Fruit fly (Drosophila melanogaster) whole organism, prepupa: ENCODE data around the gene BTBD9.

Source experiments
- CG10669 ChIP-seq: fragments of 200-800 bp; sonication (Bioruptor generic); optimal IDR thresholded peaks from 3 replicates; lab custom pipeline; 2018; ENCODE audit warnings: missing biosample characterization, mild to moderate bottlenecking, missing genetic modification characterization, moderate library complexity
- CG11762 ChIP-seq: fragments of 200-800 bp; sonication (Bioruptor generic); optimal IDR thresholded peaks from 3 replicates; lab custom pipeline; 2016; ENCODE audit warnings: missing biosample characterization, missing genetic modification characterization; ENCODE audit not compliant: insufficient read depth
- CG11902 ChIP-seq: fragments of 200-800 bp; sonication (Bioruptor generic); optimal IDR thresholded peaks from 3 replicates; lab custom pipeline; 2016; ENCODE audit warnings: missing biosample characterization, missing genetic modification characterization
- CG1621 ChIP-seq: fragments of 200-800 bp; sonication (Bioruptor generic); optimal IDR thresholded peaks from 3 replicates; lab custom pipeline; 2018; ENCODE audit warnings: missing biosample characterization, mild to moderate bottlenecking, missing genetic modification characterization
- CG16779 ChIP-seq: fragments of 200-800 bp; sonication (Bioruptor generic); optimal IDR thresholded peaks from 3 replicates; lab custom pipeline; 2017; ENCODE audit warnings: missing biosample characterization, mild to moderate bottlenecking, missing genetic modification characterization
- CG3032 ChIP-seq: fragments of 200-800 bp; optimal IDR thresholded peaks from 2 replicates; lab custom pipeline; 2019; ENCODE audit warnings: missing biosample characterization, mild to moderate bottlenecking, missing genetic modification characterization, moderate library complexity
- CG32006 ChIP-seq: fragments of 200-800 bp; sonication (Bioruptor generic); optimal IDR thresholded peaks from 3 replicates; lab custom pipeline; 2017; ENCODE audit warnings: missing biosample characterization, mild to moderate bottlenecking, missing genetic modification characterization
- CG6163 ChIP-seq: fragments of 200-800 bp; sonication (Bioruptor generic); IDR thresholded peaks from 3 replicates; pipeline ENCODE4 v1.3.6; 2022; ENCODE audit warnings: missing biosample characterization, missing genetic modification characterization
- CG6276 ChIP-seq: fragments of 200-800 bp; sonication (Bioruptor generic); optimal IDR thresholded peaks from 2 replicates; lab custom pipeline; 2017; ENCODE audit warnings: missing biosample characterization, mild to moderate bottlenecking, missing genetic modification characterization
- CG6808 ChIP-seq: fragments of 200-800 bp; sonication (Bioruptor generic); optimal IDR thresholded peaks from 3 replicates; lab custom pipeline; 2017; ENCODE audit warnings: missing biosample characterization, missing genetic modification characterization, mild to moderate bottlenecking, moderate library complexity, missing genetic modification reagents
- CG6854 ChIP-seq: fragments of 200-800 bp; sonication (Bioruptor generic); optimal IDR thresholded peaks from 2 replicates; lab custom pipeline; 2017; ENCODE audit warnings: missing biosample characterization, mild to moderate bottlenecking, missing genetic modification characterization
- CG7368 ChIP-seq: fragments of 200-800 bp; sonication (Bioruptor generic); optimal IDR thresholded peaks from 3 replicates; lab custom pipeline; 2016; ENCODE audit warnings: missing biosample characterization, missing genetic modification characterization
- CG8119 ChIP-seq: fragments of 200-800 bp; sonication (Bioruptor generic); IDR thresholded peaks from 3 replicates; pipeline ENCODE4 v1.3.6; 2022; ENCODE audit warnings: missing biosample characterization, missing genetic modification characterization
- CG8319 ChIP-seq: fragments of 200-800 bp; sonication (Bioruptor generic); optimal IDR thresholded peaks from 3 replicates; lab custom pipeline; 2016; ENCODE audit warnings: missing biosample characterization, missing genetic modification characterization
- CG8632 ChIP-seq: fragments of 200-800 bp; sonication (Bioruptor generic); optimal IDR thresholded peaks from 3 replicates; lab custom pipeline; 2016; ENCODE audit warnings: missing biosample characterization, missing genetic modification characterization
- CG9139 ChIP-seq: fragments of 200-800 bp; sonication (Bioruptor generic); optimal IDR thresholded peaks from 3 replicates; lab custom pipeline; 2017; ENCODE audit warnings: missing biosample characterization, mild to moderate bottlenecking, missing genetic modification characterization
- Eip78C ChIP-seq: fragments of 200-800 bp; sonication (Bioruptor generic); peaks from one replicate; lab custom pipeline; 2016; ENCODE audit warnings: missing biosample characterization, missing genetic modification characterization
- Eip93F ChIP-seq: fragments of 200-800 bp; sonication (Bioruptor generic); optimal IDR thresholded peaks from 2 replicates; lab custom pipeline; 2016; ENCODE audit warnings: missing biosample characterization, mild to moderate bottlenecking, missing genetic modification characterization
- Ets21C ChIP-seq: fragments of 200-800 bp; sonication (Bioruptor generic); optimal IDR thresholded peaks from 3 replicates; lab custom pipeline; 2016; ENCODE audit warnings: missing biosample characterization, missing genetic modification characterization
- Gug ChIP-seq: fragments of 200-800 bp; sonication (Bioruptor generic); IDR thresholded peaks from 2 replicates; pipeline ENCODE4 v1.3.6; 2022; ENCODE audit warnings: missing biosample characterization, missing genetic modification characterization
- Hr38 ChIP-seq: sonication (Bioruptor generic); optimal IDR thresholded peaks from 2 replicates; lab custom pipeline; 2016; ENCODE audit warnings: missing biosample characterization, missing genetic modification characterization
- Hr4 ChIP-seq: fragments of 200-800 bp; sonication (Bioruptor generic); optimal IDR thresholded peaks from 3 replicates; lab custom pipeline; 2016; ENCODE audit warnings: missing biosample characterization, missing genetic modification characterization
- Lpt ChIP-seq: fragments of 200-800 bp; sonication (Bioruptor generic); optimal IDR thresholded peaks from 3 replicates; lab custom pipeline; 2016; ENCODE audit warnings: missing biosample characterization, missing genetic modification characterization
- Met ChIP-seq: fragments of 200-800 bp; sonication (Bioruptor generic); optimal IDR thresholded peaks from 3 replicates; lab custom pipeline; 2016; ENCODE audit warnings: missing biosample characterization, missing genetic modification characterization
- OdsH ChIP-seq: fragments of 200-800 bp; sonication (Bioruptor generic); optimal IDR thresholded peaks from 3 replicates; lab custom pipeline; 2016; ENCODE audit warnings: missing biosample characterization, missing genetic modification characterization
- Smox ChIP-seq: fragments of 200-800 bp; sonication (Bioruptor generic); optimal IDR thresholded peaks from 3 replicates; lab custom pipeline; 2016; ENCODE audit warnings: missing biosample characterization, missing genetic modification characterization
- Sox14 ChIP-seq: fragments of 200-800 bp; sonication (Bioruptor generic); optimal IDR thresholded peaks from 3 replicates; lab custom pipeline; 2016; ENCODE audit warnings: missing biosample characterization, missing genetic modification characterization
- Sox15 ChIP-seq: fragments of 200-800 bp; sonication (Bioruptor generic); optimal IDR thresholded peaks from 3 replicates; lab custom pipeline; 2016; ENCODE audit warnings: missing biosample characterization, missing genetic modification characterization
- achi ChIP-seq: fragments of 200-800 bp; sonication (Bioruptor generic); optimal IDR thresholded peaks from 3 replicates; lab custom pipeline; 2016; ENCODE audit warnings: missing biosample characterization, missing genetic modification characterization
- acj6 ChIP-seq: fragments of 200-800 bp; sonication (Bioruptor generic); optimal IDR thresholded peaks from 3 replicates; lab custom pipeline; 2016; ENCODE audit warnings: missing biosample characterization, missing genetic modification characterization
- cyc ChIP-seq: fragments of 200-800 bp; sonication (Bioruptor generic); optimal IDR thresholded peaks from 3 replicates; lab custom pipeline; 2016; ENCODE audit warnings: missing biosample characterization, missing genetic modification characterization
- dsx ChIP-seq: fragments of 200-800 bp; optimal IDR thresholded peaks from 3 replicates; lab custom pipeline; 2019; ENCODE audit warnings: missing biosample characterization, mild to moderate bottlenecking, missing genetic modification characterization, moderate library complexity; ENCODE audit not compliant: poor library complexity, severe bottlenecking
- eg ChIP-seq: fragments of 200-800 bp; sonication (Bioruptor generic); IDR thresholded peaks from 3 replicates; pipeline ENCODE4 v1.3.6; 2022; ENCODE audit warnings: missing biosample characterization, missing genetic modification characterization
- esn ChIP-seq: fragments of 200-800 bp; sonication (Bioruptor generic); optimal IDR thresholded peaks from 2 replicates; lab custom pipeline; 2016; ENCODE audit warnings: missing biosample characterization, mild to moderate bottlenecking, missing genetic modification characterization, moderate library complexity
- fd59A ChIP-seq: fragments of 200-800 bp; sonication (Bioruptor generic); optimal IDR thresholded peaks from 2 replicates; lab custom pipeline; 2017; ENCODE audit warnings: missing biosample characterization, mild to moderate bottlenecking, missing genetic modification characterization, missing genetic modification reagents
- fkh ChIP-seq: fragments of 200-800 bp; sonication (Bioruptor generic); optimal IDR thresholded peaks from 3 replicates; lab custom pipeline; 2017; ENCODE audit warnings: missing biosample characterization, mild to moderate bottlenecking, missing genetic modification characterization, moderate library complexity
- lz ChIP-seq: fragments of 200-800 bp; sonication (Bioruptor generic); optimal IDR thresholded peaks from 3 replicates; lab custom pipeline; 2016; ENCODE audit warnings: missing biosample characterization, missing genetic modification characterization
- pdm3 ChIP-seq: fragments of 200-800 bp; sonication (Bioruptor generic); optimal IDR thresholded peaks from 3 replicates; lab custom pipeline; 2016; ENCODE audit warnings: missing biosample characterization, missing genetic modification characterization
- salr ChIP-seq, 2 experiments: fragments of 200-800 bp; sonication (Bioruptor generic); optimal IDR thresholded peaks; 3 replicates each; lab custom pipeline; 2016 to 2018; ENCODE audit warnings: missing biosample characterization in 2 of 2, missing genetic modification characterization in 2 of 2, mild to moderate bottlenecking in 1 of 2
- spab ChIP-seq: fragments of 200-800 bp; sonication (Bioruptor generic); optimal IDR thresholded peaks from 2 replicates; lab custom pipeline; 2017; ENCODE audit warnings: missing biosample characterization, mild to moderate bottlenecking, missing genetic modification characterization, missing genetic modification reagents
- ss ChIP-seq, 2 experiments: fragments of 200-800 bp; sonication (Bioruptor generic); optimal IDR thresholded peaks; 2 replicates in 1 of 2; 3 replicates in 1 of 2; lab custom pipeline; 2017 to 2018; ENCODE audit warnings: mild to moderate bottlenecking in 2 of 2, missing biosample characterization in 2 of 2, missing genetic modification characterization in 2 of 2, moderate library complexity in 1 of 2
- topi ChIP-seq: fragments of 200-800 bp; sonication (Bioruptor generic); optimal IDR thresholded peaks from 3 replicates; lab custom pipeline; 2016; ENCODE audit warnings: missing biosample characterization, missing genetic modification characterization
- vri ChIP-seq: fragments of 200-800 bp; sonication (Bioruptor generic); optimal IDR thresholded peaks from 3 replicates; lab custom pipeline; 2016; ENCODE audit warnings: missing biosample characterization, mild to moderate bottlenecking, missing genetic modification characterization

BTBD9 gene

DNA sequence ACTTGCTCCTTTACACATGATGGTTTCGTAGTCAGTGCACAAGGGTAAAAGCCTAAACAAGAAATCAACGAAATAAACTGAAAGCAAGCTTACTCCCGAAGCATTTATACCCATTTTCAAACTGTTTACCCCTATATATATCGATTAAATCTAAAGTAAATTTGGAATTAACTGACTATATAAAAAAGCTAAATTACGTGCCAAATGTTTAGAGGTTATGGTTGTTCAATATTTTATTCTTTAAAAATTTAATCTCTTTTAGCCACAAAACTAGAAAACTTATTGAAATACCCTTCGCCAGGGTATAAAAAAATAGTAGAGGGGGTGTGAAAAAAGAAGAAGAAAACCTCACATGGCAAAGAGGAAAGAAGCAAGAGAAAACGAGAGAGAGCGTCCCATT is 36.5 kb upstream of the BTBD9 start (continued):
- TF ChIP-seq CG6163 (GFP tag; lab: Robert Waterston, UW) (0 out of 3 replicates have a peak, but pooled peaks have one; percentile 18), Hr4 (GFP tag; lab: Kevin White, UChicago) (peak; percentile 28), CG10669 (GFP tag; lab: Kevin White, UChicago) (peak; percentile 42), CG8632 (GFP tag; lab: Kevin White, UChicago) (peak; percentile 14), CG32006 (peak; percentile 44), Ets21C (GFP tag; lab: Kevin White, UChicago) (no peak), cyc (GFP tag; lab: Kevin White, UChicago) (peak; percentile 11), Eip78C (GFP tag; lab: Kevin White, UChicago) (peak; percentile 81), CG8119 (GFP tag; lab: Robert Waterston, UW) (peak; percentile 35; the same call in 1 of the 3 replicates), dsx (peak; percentile 32), achi (peak; percentile 45), Hr38 (no peak), CG3032 (tag; lab: Kevin White, UChicago) (peak; percentile 30), Lpt (GFP tag; lab: Kevin White, UChicago) (no peak), CG9139 (GFP tag; lab: Kevin White, UChicago) (no peak), fd59A (peak; percentile 3), ss (GFP tag; optimal IDR thresholded peaks at IDR 0.05; lab: Kevin White, UChicago) (peak in 1 of 2 experiments; percentile 18), CG11902 (no peak), CG7368 (GFP tag; lab: Kevin White, UChicago) (no peak), lz (GFP tag; lab: Kevin White, UChicago) (peak; percentile 28), Met (GFP tag; lab: Kevin White, UChicago) (peak; percentile 45), CG6808 (GFP tag; lab: Kevin White, UChicago) (no peak), CG6276 (GFP tag; lab: Kevin White, UChicago) (no peak), vri (GFP tag; lab: Kevin White, UChicago) (no peak), Sox15 (GFP tag; lab: Kevin White, UChicago) (no peak), acj6 (GFP tag; lab: Kevin White, UChicago) (peak; percentile 30), OdsH (GFP tag; lab: Kevin White, UChicago) (peak; percentile 21), spab (peak; percentile 20), Smox (GFP tag; lab: Kevin White, UChicago) (peak; percentile 25)

- no peak for TF ChIP-seq esn (GFP tag; lab: Kevin White, UChicago)
- TF ChIP-seq fkh (GFP tag; lab: Kevin White, UChicago): peak; percentile 80
- TF ChIP-seq, all 60 proteins: peak for 1
Measured at dm6 chrX:10732733-10733455, 35.4 kb upstream of the BTBD9 start.

DNA sequence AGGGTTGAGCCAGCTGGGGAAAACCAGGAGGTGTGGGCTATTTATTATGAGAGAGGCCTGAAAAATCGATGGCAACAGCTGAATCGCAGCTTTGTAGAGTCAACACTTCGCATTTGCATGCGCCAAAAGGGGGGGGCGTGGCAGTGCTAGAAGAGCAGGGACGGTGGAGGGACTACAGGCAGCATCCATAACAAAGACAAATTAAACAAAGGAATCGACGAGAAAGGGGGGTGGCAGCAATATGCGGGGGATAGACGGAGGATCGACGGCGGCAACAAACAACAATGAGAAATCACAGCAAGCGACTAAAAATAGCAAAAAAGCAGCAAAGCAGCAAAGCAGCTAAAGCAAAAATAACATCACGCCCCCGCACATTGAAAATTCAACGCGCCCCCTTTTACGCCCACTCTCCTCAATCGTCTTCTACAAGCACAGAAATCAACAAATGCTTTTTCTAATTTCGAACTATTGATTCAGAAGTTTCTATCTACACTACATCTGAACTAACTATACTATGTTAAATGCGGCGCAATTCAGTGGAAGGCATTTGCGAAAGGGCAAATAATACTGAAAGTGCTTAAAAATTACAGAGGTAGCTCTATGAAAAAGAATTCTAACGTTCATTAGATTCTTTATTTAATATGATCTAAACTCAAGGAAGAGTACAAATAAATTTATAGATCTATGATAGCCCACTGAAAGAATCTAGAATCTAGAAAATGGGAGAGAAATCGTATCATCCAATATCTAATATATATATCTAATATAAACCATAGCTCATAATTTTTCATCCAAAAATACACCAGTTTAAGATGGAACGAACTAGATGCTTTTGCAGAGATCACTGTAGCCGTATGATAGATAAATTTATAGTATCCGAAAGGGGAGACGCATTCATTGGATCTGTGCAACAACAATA is 33.3 kb upstream of the BTBD9 start:
- no peak for TF ChIP-seq Smox (GFP tag; lab: Kevin White, UChicago)
- TF ChIP-seq lz (GFP tag; lab: Kevin White, UChicago): no peak
- TF ChIP-seq Hr4 (GFP tag; lab: Kevin White, UChicago): peak; percentile 18
- no peak for TF ChIP-seq Sox15 (GFP tag; lab: Kevin White, UChicago)
- TF ChIP-seq CG6276 (GFP tag; lab: Kevin White, UChicago): no peak
- TF ChIP-seq Eip78C (GFP tag; lab: Kevin White, UChicago): peak; percentile 17
- TF ChIP-seq vri (GFP tag; lab: Kevin White, UChicago): no peak
- no peak for TF ChIP-seq CG1621 (tag; lab: Kevin White, UChicago)
- no peak for TF ChIP-seq CG9139 (GFP tag; lab: Kevin White, UChicago)
- no peak for TF ChIP-seq CG11762
- TF ChIP-seq topi (GFP tag; lab: Kevin White, UChicago): no peak
- TF ChIP-seq CG3032 (tag; lab: Kevin White, UChicago): no peak
- TF ChIP-seq salr (GFP tag; optimal IDR thresholded peaks at IDR 0.05; lab: Kevin White, UChicago): peak in 1 of 2 experiments; percentile 12
- TF ChIP-seq CG10669 (GFP tag; lab: Kevin White, UChicago): no peak
- no peak for TF ChIP-seq CG16779 (tag; lab: Kevin White, UChicago)
- TF ChIP-seq CG6808 (GFP tag; lab: Kevin White, UChicago): no peak
- no peak for TF ChIP-seq eg
- no peak for TF ChIP-seq Eip93F (GFP tag; lab: Kevin White, UChicago)
- no peak for TF ChIP-seq pdm3 (GFP tag; lab: Kevin White, UChicago)
- no peak for TF ChIP-seq CG8632 (GFP tag; lab: Kevin White, UChicago)
- TF ChIP-seq Sox14: peak; percentile 85
- no peak for TF ChIP-seq fkh (GFP tag; lab: Kevin White, UChicago)
- TF ChIP-seq cyc (GFP tag; lab: Kevin White, UChicago): no peak
- TF ChIP-seq CG6854 (GFP tag; lab: Kevin White, UChicago): no peak
- no peak for TF ChIP-seq CG8319 (GFP tag; lab: Kevin White, UChicago)
- TF ChIP-seq Gug (GFP tag; lab: Robert Waterston, UW): no peak
